Fruit fly (Drosophila melanogaster) whole organism, embryonic: Measurements from ENCODE around the gene TwdlQ.
A peak's percentile ranks its signal among the peaks of the same experiment; 100 is the strongest.

Experiments
- B-H1 ChIP-seq: fragments of 200-800 bp; sonication (Bioruptor generic); IDR thresholded peaks from 3 replicates; pipeline ENCODE4 v1.3.6; 2022; ENCODE audit warnings: missing biosample characterization, missing genetic modification characterization
- CG10321 ChIP-seq: fragments of 200-800 bp; sonication (Bioruptor generic); IDR thresholded peaks from 2 replicates; pipeline ENCODE4 v1.3.6; 2022; ENCODE audit warnings: missing biosample characterization, missing genetic modification characterization
- CG13624 ChIP-seq: fragments of 200-800 bp; sonication (Bioruptor generic); optimal IDR thresholded peaks from 2 replicates; lab custom pipeline; 2016; ENCODE audit warnings: missing biosample characterization, missing genetic modification characterization
- CG14965 ChIP-seq: fragments of 200-800 bp; sonication (Bioruptor generic); optimal IDR thresholded peaks from 2 replicates; lab custom pipeline; 2016; ENCODE audit warnings: missing biosample characterization, missing genetic modification characterization, borderline replicate concordance
- CG15073 ChIP-seq: fragments of 200-800 bp; sonication (Bioruptor generic); optimal IDR thresholded peaks from 2 replicates; lab custom pipeline; 2016; ENCODE audit warnings: missing biosample characterization, missing genetic modification characterization
- CG1529 ChIP-seq: fragments of 200-800 bp; sonication (Bioruptor generic); optimal IDR thresholded peaks from 3 replicates; lab custom pipeline; 2018; ENCODE audit warnings: missing biosample characterization, missing genetic modification characterization
- CG17568 ChIP-seq: fragments of 200-800 bp; sonication (Bioruptor generic); optimal IDR thresholded peaks from 2 replicates; lab custom pipeline; 2018; ENCODE audit warnings: missing biosample characterization, mild to moderate bottlenecking, missing genetic modification characterization, moderate library complexity
- CG18476 ChIP-seq: fragments of 200-800 bp; sonication (Bioruptor generic); optimal IDR thresholded peaks from 2 replicates; lab custom pipeline; 2016; ENCODE audit warnings: missing biosample characterization, mild to moderate bottlenecking, missing genetic modification characterization
- CG18764 ChIP-seq: fragments of 200-800 bp; sonication (Bioruptor generic); optimal IDR thresholded peaks from 3 replicates; lab custom pipeline; 2016; ENCODE audit warnings: missing biosample characterization, missing genetic modification characterization
- CG2129 ChIP-seq: fragments of 200-800 bp; sonication (Bioruptor generic); IDR thresholded peaks from 2 replicates; pipeline ENCODE4 v1.3.6; 2022; ENCODE audit warnings: missing biosample characterization, missing genetic modification characterization; ENCODE audit not compliant: partially characterized antibody
- CG2199 ChIP-seq: fragments of 200-800 bp; sonication (Bioruptor generic); IDR thresholded peaks from 3 replicates; pipeline ENCODE4 v1.3.6; 2022; ENCODE audit warnings: missing biosample characterization, missing genetic modification characterization
- CG2875 ChIP-seq: fragments of 200-800 bp; sonication (Bioruptor generic); optimal IDR thresholded peaks from 2 replicates; lab custom pipeline; 2017; ENCODE audit warnings: missing biosample characterization, mild to moderate bottlenecking, missing genetic modification characterization, missing genetic modification reagents
- CG4282 ChIP-seq: fragments of 200-800 bp; sonication (Bioruptor generic); optimal IDR thresholded peaks from 2 replicates; lab custom pipeline; 2016; ENCODE audit warnings: missing biosample characterization, missing genetic modification characterization
- CG4404 ChIP-seq: fragments of 200-800 bp; sonication (Bioruptor generic); IDR thresholded peaks from 2 replicates; pipeline ENCODE4 v1.3.6; 2022; ENCODE audit warnings: missing biosample characterization, missing genetic modification characterization
- CG6654 ChIP-seq: fragments of 200-800 bp; sonication (Bioruptor generic); optimal IDR thresholded peaks from 2 replicates; lab custom pipeline; 2017; ENCODE audit warnings: missing biosample characterization, mild to moderate bottlenecking, missing genetic modification characterization
- CG7839 ChIP-seq: fragments of 200-800 bp; sonication (Bioruptor generic); optimal IDR thresholded peaks from 3 replicates; lab custom pipeline; 2018; ENCODE audit warnings: missing biosample characterization, mild to moderate bottlenecking, missing genetic modification characterization, moderate library complexity
- CG9797 ChIP-seq: fragments of 200-800 bp; sonication (Bioruptor generic); optimal IDR thresholded peaks from 3 replicates; lab custom pipeline; 2018; ENCODE audit warnings: missing biosample characterization, mild to moderate bottlenecking, missing genetic modification characterization
- Chrac-16 ChIP-seq: fragments of 200-800 bp; sonication (Bioruptor generic); optimal IDR thresholded peaks from 3 replicates; lab custom pipeline; 2016; ENCODE audit warnings: missing biosample characterization, missing genetic modification characterization
- D19B ChIP-seq: fragments of 200-800 bp; sonication (Bioruptor generic); optimal IDR thresholded peaks from 2 replicates; lab custom pipeline; 2017; ENCODE audit warnings: missing biosample characterization, mild to moderate bottlenecking, missing genetic modification characterization
- HmgZ ChIP-seq: fragments of 200-800 bp; sonication (Bioruptor generic); optimal IDR thresholded peaks from 2 replicates; lab custom pipeline; 2018; ENCODE audit warnings: missing biosample characterization, mild to moderate bottlenecking, missing genetic modification characterization
- MBD-R2 ChIP-seq: fragments of 200-800 bp; sonication (Bioruptor generic); IDR thresholded peaks from 2 replicates; pipeline ENCODE4 v1.3.6; 2022; ENCODE audit warnings: missing biosample characterization, missing genetic modification characterization
- MESR4 ChIP-seq: fragments of 200-800 bp; sonication (Bioruptor generic); optimal IDR thresholded peaks from 2 replicates; lab custom pipeline; 2018; ENCODE audit warnings: missing biosample characterization, mild to moderate bottlenecking, missing genetic modification characterization, moderate library complexity
- Med ChIP-seq: fragments of 200-800 bp; sonication (Bioruptor generic); peaks from one replicate; lab custom pipeline; 2016; ENCODE audit warnings: missing biosample characterization, missing genetic modification characterization, mild to moderate bottlenecking, inconsistent platforms, moderate library complexity
- NK7.1 ChIP-seq: fragments of 200-800 bp; sonication (Bioruptor generic); optimal IDR thresholded peaks from 3 replicates; lab custom pipeline; 2016; ENCODE audit warnings: missing biosample characterization, missing genetic modification characterization
- Scr ChIP-seq: fragments of 200-800 bp; sonication (Bioruptor generic); IDR thresholded peaks from 2 replicates; pipeline ENCODE4 v1.3.6; 2022; ENCODE audit warnings: missing biosample characterization, missing genetic modification characterization; ENCODE audit not compliant: partially characterized antibody
- Sin3A ChIP-seq: fragments of >200 bp; optimal IDR thresholded peaks from 2 replicates; lab custom pipeline; 2018
- Taf1 ChIP-seq: fragments of 200-800 bp; sonication (Bioruptor generic); IDR thresholded peaks from 2 replicates; pipeline ENCODE4 v1.3.6; 2022; ENCODE audit warnings: missing biosample characterization, missing genetic modification characterization
- Xbp1 ChIP-seq: fragments of 200-800 bp; sonication (Bioruptor generic); optimal IDR thresholded peaks from 3 replicates; lab custom pipeline; 2016; ENCODE audit warnings: missing biosample characterization, mild to moderate bottlenecking, missing genetic modification characterization
- ab ChIP-seq: fragments of 200-800 bp; sonication (Bioruptor generic); optimal IDR thresholded peaks from 2 replicates; lab custom pipeline; 2016; ENCODE audit warnings: missing biosample characterization, missing genetic modification characterization
- bsh ChIP-seq, 2 experiments: fragments of 200-800 bp; sonication (Bioruptor generic); optimal IDR thresholded peaks; 2 replicates each; lab custom pipeline; 2017 to 2018; ENCODE audit warnings: mild to moderate bottlenecking in 2 of 2, missing biosample characterization in 2 of 2, missing genetic modification characterization in 2 of 2, moderate library complexity in 1 of 2
- btn ChIP-seq: fragments of 200-800 bp; sonication (Bioruptor generic); optimal IDR thresholded peaks from 2 replicates; lab custom pipeline; 2016; ENCODE audit warnings: missing biosample characterization, missing genetic modification characterization
- cad ChIP-seq: fragments of >200 bp; optimal IDR thresholded peaks from 2 replicates; lab custom pipeline; 2017; ENCODE audit warnings: missing biosample characterization, missing genetic modification characterization
- croc ChIP-seq: fragments of 200-800 bp; sonication (Bioruptor generic); conservative IDR thresholded peaks from 3 replicates; pipeline ENCODE4 v1.3.6; 2022; ENCODE audit warnings: missing biosample characterization, missing genetic modification characterization
- dm ChIP-seq: fragments of 200-800 bp; sonication (Bioruptor generic); optimal IDR thresholded peaks from 3 replicates; lab custom pipeline; 2016; ENCODE audit warnings: missing biosample characterization, missing genetic modification characterization
- ems ChIP-seq: fragments of 200-800 bp; sonication (Bioruptor generic); optimal IDR thresholded peaks from 3 replicates; lab custom pipeline; 2016; ENCODE audit warnings: missing biosample characterization, missing genetic modification characterization
- lab ChIP-seq: fragments of 200-800 bp; sonication (Bioruptor generic); optimal IDR thresholded peaks from 3 replicates; lab custom pipeline; 2017; ENCODE audit warnings: missing biosample characterization, missing genetic modification characterization, mild to moderate bottlenecking, moderate library complexity, missing genetic modification reagents
- maf-S ChIP-seq: fragments of 200-800 bp; sonication (Bioruptor generic); optimal IDR thresholded peaks from 2 replicates; lab custom pipeline; 2016; ENCODE audit warnings: missing biosample characterization, missing genetic modification characterization
- mirr ChIP-seq: fragments of 200-800 bp; sonication (Bioruptor generic); optimal IDR thresholded peaks from 3 replicates; lab custom pipeline; 2018; ENCODE audit warnings: missing biosample characterization, mild to moderate bottlenecking, missing genetic modification characterization
- nom ChIP-seq: fragments of 200-800 bp; sonication (Bioruptor generic); optimal IDR thresholded peaks from 2 replicates; lab custom pipeline; 2017; ENCODE audit warnings: missing biosample characterization, missing genetic modification characterization, mild to moderate bottlenecking, moderate library complexity, missing genetic modification reagents
- peb ChIP-seq: fragments of 200-800 bp; sonication (Bioruptor generic); IDR thresholded peaks from 2 replicates; pipeline ENCODE4 v1.3.6; 2022; ENCODE audit warnings: missing biosample characterization, missing genetic modification characterization
- pnt ChIP-seq: fragments of 200-800 bp; sonication (Bioruptor generic); optimal IDR thresholded peaks from 3 replicates; lab custom pipeline; 2016; ENCODE audit warnings: missing biosample characterization, missing genetic modification characterization
- psq ChIP-seq: fragments of 200-800 bp; sonication (Bioruptor generic); optimal IDR thresholded peaks from 2 replicates; lab custom pipeline; 2017; ENCODE audit warnings: missing biosample characterization, missing genetic modification characterization
- repo ChIP-seq: fragments of 200-800 bp; sonication (Bioruptor generic); optimal IDR thresholded peaks from 2 replicates; lab custom pipeline; 2016; ENCODE audit warnings: missing biosample characterization, missing genetic modification characterization
- row ChIP-seq: fragments of 200-800 bp; sonication (Bioruptor generic); IDR thresholded peaks from 3 replicates; pipeline ENCODE4 v1.3.6; 2022; ENCODE audit warnings: missing biosample characterization, missing genetic modification characterization
- sc ChIP-seq, 3 experiments: fragments of >200 bp in 2 of 3; fragments of 200-800 bp in 1 of 3; sonication (Bioruptor generic) in 1 of 3; optimal IDR thresholded peaks; 2 replicates in 2 of 3; 3 replicates in 1 of 3; lab custom pipeline; 2017; ENCODE audit warnings: mild to moderate bottlenecking in 1 of 3, missing biosample characterization in 1 of 3, missing genetic modification characterization in 1 of 3, missing genetic modification reagents in 1 of 3
- sd ChIP-seq: fragments of 200-800 bp; sonication (Bioruptor generic); optimal IDR thresholded peaks from 3 replicates; lab custom pipeline; 2018; ENCODE audit warnings: missing biosample characterization, mild to moderate bottlenecking, missing genetic modification characterization, moderate library complexity
- tup ChIP-seq: fragments of 200-800 bp; sonication (Bioruptor generic); optimal IDR thresholded peaks from 2 replicates; lab custom pipeline; 2016; ENCODE audit warnings: missing biosample characterization, mild to moderate bottlenecking, missing genetic modification characterization, moderate library complexity
- vfl ChIP-seq: fragments of 200-800 bp; sonication (Bioruptor generic); optimal IDR thresholded peaks from 2 replicates; lab custom pipeline; 2016; ENCODE audit warnings: missing biosample characterization, missing genetic modification characterization
- wdn ChIP-seq: fragments of 200-800 bp; sonication (Bioruptor generic); IDR thresholded peaks from 2 replicates; pipeline ENCODE4 v1.3.6; 2022; ENCODE audit warnings: missing biosample characterization, missing genetic modification characterization
- wek ChIP-seq: fragments of 200-800 bp; sonication (Bioruptor generic); optimal IDR thresholded peaks from 3 replicates; lab custom pipeline; 2018; ENCODE audit warnings: missing biosample characterization, mild to moderate bottlenecking, missing genetic modification characterization, moderate library complexity
- zf30C ChIP-seq: fragments of 200-800 bp; sonication (Bioruptor generic); optimal IDR thresholded peaks from 3 replicates; lab custom pipeline; 2018; ENCODE audit warnings: missing biosample characterization, mild to moderate bottlenecking, missing genetic modification characterization

Gene TwdlQ

dm6 chr3R:26654594-26654993, 38.8 kb downstream of the TwdlQ start (continued):
- TF ChIP-seq CG7839 (tag; lab: Kevin White, UChicago) (peak; percentile 55), lab (GFP tag; lab: Kevin White, UChicago) (peak; percentile 74), dm (GFP tag; lab: Kevin White, UChicago) (no peak), ems (GFP tag; lab: Kevin White, UChicago) (peak; percentile 50), Scr (GFP tag; lab: Robert Waterston, UW) (no peak), ab (GFP tag; lab: Kevin White, UChicago) (no peak), repo (GFP tag; lab: Kevin White, UChicago) (peak; percentile 3), B-H1 (GFP tag; lab: Robert Waterston, UW) (peak; percentile 52; the same call in 2 of the 3 replicates), CG6654 (GFP tag; lab: Kevin White, UChicago) (no peak), CG1529 (no peak), maf-S (GFP tag; lab: Kevin White, UChicago) (peak; percentile 22), Chrac-16 (GFP tag; lab: Kevin White, UChicago) (no peak), MBD-R2 (GFP tag; lab: Robert Waterston, UW) (no peak), MESR4 (GFP tag; lab: Kevin White, UChicago) (no peak), wek (GFP tag; lab: Kevin White, UChicago) (no peak), nom (GFP tag; lab: Kevin White, UChicago) (no peak), pnt (GFP tag; lab: Kevin White, UChicago) (peak; percentile 34), bsh (GFP tag; optimal IDR thresholded peaks at IDR 0.05; lab: Kevin White, UChicago) (no peak), CG9797 (GFP tag; lab: Kevin White, UChicago) (no peak), vfl (GFP tag; lab: Kevin White, UChicago) (peak; percentile 26), mirr (GFP tag; lab: Kevin White, UChicago) (no peak), cad (GFP tag; lab: Kevin White, UChicago) (no peak), CG2129 (GFP tag; lab: Robert Waterston, UW) (no peak), sd (no peak), CG15073 (GFP tag; lab: Kevin White, UChicago) (no peak), Taf1 (no peak), zf30C (GFP tag; lab: Kevin White, UChicago) (no peak), wdn (0 out of 2 replicates have a peak, but pooled peaks have one; percentile 18), Med (GFP tag; lab: Kevin White, UChicago) (peak; percentile 92), btn (peak; percentile 17), Xbp1 (GFP tag; lab: Kevin White, UChicago) (peak; percentile 53), CG14965 (GFP tag; lab: Kevin White, UChicago) (peak; percentile 16), CG2875 (GFP tag; lab: Kevin White, UChicago) (no peak), D19B (GFP tag; lab: Kevin White, UChicago) (no peak), CG4404 (GFP tag; lab: Robert Waterston, UW) (0 out of 2 replicates have a peak, but pooled peaks have one; percentile 24), peb (GFP tag; lab: Robert Waterston, UW) (no peak), Sin3A (lab: Kevin White, UChicago) (no peak), tup (GFP tag; lab: Kevin White, UChicago) (no peak), HmgZ (tag; lab: Kevin White, UChicago) (no peak), NK7.1 (no peak), psq (GFP tag; lab: Kevin White, UChicago) (no peak), croc (GFP tag; lab: Robert Waterston, UW) (no peak), CG13624 (GFP tag; lab: Kevin White, UChicago) (peak; percentile 42), CG18476 (GFP tag; lab: Kevin White, UChicago) (no peak), CG4282 (GFP tag; lab: Kevin White, UChicago) (no peak), CG10321 (GFP tag; lab: Robert Waterston, UW) (no peak), CG17568 (GFP tag; lab: Kevin White, UChicago) (no peak), CG18764 (GFP tag; lab: Kevin White, UChicago) (peak; percentile 6), CG2199 (no peak), sc (optimal IDR thresholded peaks at IDR 0.05; lab: Kevin White, UChicago) (no peak), sc (GFP tag; optimal IDR thresholded peaks at IDR 0.05; lab: Kevin White, UChicago) (no peak), row (peak; percentile 74)
